Fruit fly (Drosophila melanogaster): Measurements from ENCODE around the gene Dim1.

The Dim1 gene

dm6 chr2L:4393842-4394421, 9.1 kb upstream of the Dim1 start, which contains the start of gene CG3652 (continued):
- TF ChIP-seq Gug (GFP tag; IDR thresholded peaks at IDR 0.05), result no peak
- TF ChIP-seq pdm3 (GFP tag; optimal IDR thresholded peaks at IDR 0.05), result no peak
- no peak for TF ChIP-seq Met (GFP tag; optimal IDR thresholded peaks at IDR 0.05)
- TF ChIP-seq dsx (GFP tag; optimal IDR thresholded peaks at IDR 0.05; ENCODE audit: poor library complexity, severe bottlenecking), result no peak
- no peak for TF ChIP-seq cyc (GFP tag; optimal IDR thresholded peaks at IDR 0.05)
- TF ChIP-seq Sox15 (GFP tag; optimal IDR thresholded peaks at IDR 0.05), result peak; percentile 37
- no peak for TF ChIP-seq fd59A (GFP tag; optimal IDR thresholded peaks at IDR 0.05)
- no peak for TF ChIP-seq CG32006 (GFP tag; optimal IDR thresholded peaks at IDR 0.05)
- no peak for TF ChIP-seq spab (GFP tag; optimal IDR thresholded peaks at IDR 0.05)
- no peak for TF ChIP-seq CG7368 (GFP tag; optimal IDR thresholded peaks at IDR 0.05)
- peak; percentile 56 for TF ChIP-seq CG3032 (tag; optimal IDR thresholded peaks at IDR 0.05)
- no peak for TF ChIP-seq CG15336 (GFP tag; IDR thresholded peaks at IDR 0.05)
- TF ChIP-seq ss (GFP tag; optimal IDR thresholded peaks at IDR 0.05), result no peak
- TF ChIP-seq Sox102F (GFP tag; optimal IDR thresholded peaks at IDR 0.05), result no peak
- no peak for TF ChIP-seq CG34406 (GFP tag; optimal IDR thresholded peaks at IDR 0.05)
- TF ChIP-seq OdsH (GFP tag; optimal IDR thresholded peaks at IDR 0.05), result no peak
- peak; percentile 37 for TF ChIP-seq CG11762 (GFP tag; optimal IDR thresholded peaks at IDR 0.05; ENCODE audit: insufficient read depth)
- TF ChIP-seq Ets21C (GFP tag; optimal IDR thresholded peaks at IDR 0.05), result no peak
- TF ChIP-seq acj6 (GFP tag; optimal IDR thresholded peaks at IDR 0.05), result no peak
- TF ChIP-seq CG4318 (GFP tag; optimal IDR thresholded peaks at IDR 0.05), result no peak
- no peak for TF ChIP-seq achi (GFP tag; optimal IDR thresholded peaks at IDR 0.05)
- no peak for TF ChIP-seq CG1621 (tag; optimal IDR thresholded peaks at IDR 0.05)
- TF ChIP-seq Blimp-1 (GFP tag; optimal IDR thresholded peaks at IDR 0.05), result no peak
- TF ChIP-seq CG3919 (GFP tag; optimal IDR thresholded peaks at IDR 0.05), result no peak
- no peak for TF ChIP-seq fkh (GFP tag; optimal IDR thresholded peaks at IDR 0.05)
- no peak for TF ChIP-seq CG6163 (GFP tag; IDR thresholded peaks at IDR 0.05)
- no peak for TF ChIP-seq CG10669 (GFP tag; optimal IDR thresholded peaks at IDR 0.05)
- TF ChIP-seq CG6276 (GFP tag; optimal IDR thresholded peaks at IDR 0.05), result no peak

dm6 chr2L:4400653-4401052, 2.4 kb upstream of the Dim1 start, which contains the start of gene CG33003:
TSS of gene CG33003 (plus strand) at chr2L:4400953.
- TF ChIP-seq svp (GFP tag) (no peak), net (GFP tag; optimal IDR thresholded peaks at IDR 0.05) (no peak), CG10631 (GFP tag; optimal IDR thresholded peaks at IDR 0.05) (no peak), Hr39 (GFP tag; optimal IDR thresholded peaks at IDR 0.05) (no peak), OdsH (GFP tag; optimal IDR thresholded peaks at IDR 0.05) (no peak), CG7368 (GFP tag; optimal IDR thresholded peaks at IDR 0.05) (no peak), fd59A (GFP tag; optimal IDR thresholded peaks at IDR 0.05) (no peak), Eip78C (GFP tag) (no peak), cyc (GFP tag; optimal IDR thresholded peaks at IDR 0.05) (no peak), CG11294 (GFP tag; IDR thresholded peaks at IDR 0.05) (no peak), CG6854 (GFP tag; optimal IDR thresholded peaks at IDR 0.05) (no peak), CG32006 (GFP tag; optimal IDR thresholded peaks at IDR 0.05) (no peak), Lpt (GFP tag; optimal IDR thresholded peaks at IDR 0.05) (no peak), CG1621 (tag; optimal IDR thresholded peaks at IDR 0.05) (no peak), CG6276 (GFP tag; optimal IDR thresholded peaks at IDR 0.05) (no peak), Ets21C (GFP tag; optimal IDR thresholded peaks at IDR 0.05) (no peak), Sox102F (GFP tag; optimal IDR thresholded peaks at IDR 0.05) (no peak), CG3919 (GFP tag; optimal IDR thresholded peaks at IDR 0.05) (no peak), achi (GFP tag; optimal IDR thresholded peaks at IDR 0.05) (no peak)

DNA sequence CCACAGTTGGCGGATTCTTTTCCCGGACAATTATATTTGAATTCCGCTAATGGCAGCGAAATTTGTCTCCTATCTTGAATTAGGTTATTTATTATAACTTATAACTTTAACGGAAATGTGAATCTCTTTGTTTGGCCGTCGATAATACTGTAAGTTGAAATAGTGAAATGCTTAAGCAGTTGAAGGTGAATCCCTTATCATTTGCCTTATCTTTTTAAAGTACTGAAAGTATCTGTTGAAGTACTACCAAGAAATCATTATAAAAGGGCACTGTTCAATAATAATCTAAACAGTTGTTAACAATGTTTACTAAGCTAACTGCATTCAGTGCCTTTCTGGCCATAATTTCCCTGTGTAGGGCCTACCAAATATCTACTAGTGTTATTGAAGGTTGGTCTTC, 7.8 kb downstream of the Dim1 start, which contains the start of gene CG43055:
Gene CG43055, plus strand, starts transcription at position 301 of the 400 bp plus-strand sequence.
- TF ChIP-seq CG8119 (GFP tag; IDR thresholded peaks at IDR 0.05) (no peak), fd85E (GFP tag; optimal IDR thresholded peaks at IDR 0.05) (no peak), CG8632 (GFP tag; optimal IDR thresholded peaks at IDR 0.05) (no peak), CG7368 (GFP tag; optimal IDR thresholded peaks at IDR 0.05) (no peak), Ets96B (tag; optimal IDR thresholded peaks at IDR 0.05) (no peak), CG6808 (GFP tag; optimal IDR thresholded peaks at IDR 0.05) (no peak)

Measured in whole organism, prepupa.